Worm (Caenorhabditis elegans) whole organism, mixed stage, embryonic: Measurements from ENCODE around the gene F54A3.2.
A peak's percentile ranks its signal among the peaks of the same experiment; 100 is the strongest.

Experiments used
- M03D4.4 ChIP-seq: sonication (generic microtip); optimal IDR thresholded peaks from 2 replicates; lab custom pipeline; 2017; ENCODE audit warnings: mild to moderate bottlenecking, missing genetic modification characterization, missing compliant biosample characterization
- bed-3 ChIP-seq: fragments of 200-800 bp; sonication (Bioruptor generic); optimal IDR thresholded peaks from 3 replicates; lab custom pipeline; 2018; ENCODE audit warnings: mild to moderate bottlenecking, missing genetic modification characterization, moderate library complexity, missing compliant biosample characterization
- blmp-1 ChIP-seq: fragments of 150-350 bp; optimal IDR thresholded peaks from 2 replicates; lab custom pipeline; 2014; ENCODE audit warnings: missing biosample characterization, missing genetic modification characterization
- ceh-39 ChIP-seq: fragments of 150-350 bp; optimal IDR thresholded peaks from 2 replicates; lab custom pipeline; 2014; ENCODE audit warnings: missing biosample characterization, missing genetic modification characterization
- ceh-43 ChIP-seq: fragments of 200-800 bp; sonication (Bioruptor generic); optimal IDR thresholded peaks from 2 replicates; lab custom pipeline; 2018; ENCODE audit warnings: mild to moderate bottlenecking, missing genetic modification characterization, moderate library complexity, missing compliant biosample characterization
- ceh-83 ChIP-seq: fragments of 200-800 bp; sonication (Bioruptor generic); optimal IDR thresholded peaks from 2 replicates; lab custom pipeline; 2018; ENCODE audit warnings: mild to moderate bottlenecking, missing genetic modification characterization, missing compliant biosample characterization
- ces-1 ChIP-seq: fragments of 150-350 bp; optimal IDR thresholded peaks from 2 replicates; lab custom pipeline; 2014; ENCODE audit warnings: missing biosample characterization, missing genetic modification reagents, missing genetic modification characterization
- cnd-1 ChIP-seq: fragments of 200-800 bp; sonication (Bioruptor generic); optimal IDR thresholded peaks from 2 replicates; lab custom pipeline; 2018; ENCODE audit warnings: mild to moderate bottlenecking, missing genetic modification characterization, missing compliant biosample characterization
- drap-1 ChIP-seq: fragments of 200-800 bp; sonication (Bioruptor generic); optimal IDR thresholded peaks from 3 replicates; lab custom pipeline; 2018; ENCODE audit warnings: mild to moderate bottlenecking, missing genetic modification characterization, missing compliant biosample characterization
- elt-1 ChIP-seq: sonication (generic microtip); optimal IDR thresholded peaks from 2 replicates; lab custom pipeline; 2017; ENCODE audit warnings: missing genetic modification characterization, mild to moderate bottlenecking, missing compliant biosample characterization, antibody characterized with exemption, moderate library complexity, borderline replicate concordance; ENCODE audit not compliant: insufficient read depth
- elt-3 ChIP-seq: fragments of 150-350 bp; optimal IDR thresholded peaks from 2 replicates; lab custom pipeline; 2014; ENCODE audit warnings: missing biosample characterization, missing genetic modification characterization
- flh-1 ChIP-seq: fragments of 200-800 bp; sonication (Bioruptor generic); optimal IDR thresholded peaks from 2 replicates; lab custom pipeline; 2018; ENCODE audit warnings: mild to moderate bottlenecking, missing genetic modification characterization, moderate library complexity, missing compliant biosample characterization
- ham-2 ChIP-seq: fragments of 200-800 bp; sonication (Bioruptor generic); optimal IDR thresholded peaks from 2 replicates; lab custom pipeline; 2018; ENCODE audit warnings: mild to moderate bottlenecking, missing genetic modification characterization, missing compliant biosample characterization
- lin-13 ChIP-seq: fragments of 150-350 bp; optimal IDR thresholded peaks from 2 replicates; lab custom pipeline; 2014; ENCODE audit warnings: missing biosample characterization, missing genetic modification characterization
- lin-32 ChIP-seq: fragments of 200-800 bp; sonication (Bioruptor generic); optimal IDR thresholded peaks from 2 replicates; lab custom pipeline; 2018; ENCODE audit warnings: mild to moderate bottlenecking, missing genetic modification characterization, missing compliant biosample characterization
- lsy-2 ChIP-seq: fragments of 150-350 bp; optimal IDR thresholded peaks from 2 replicates; lab custom pipeline; 2014; ENCODE audit warnings: missing biosample characterization, missing genetic modification characterization
- mab-5 ChIP-seq: fragments of 150-350 bp; optimal IDR thresholded peaks from 2 replicates; lab custom pipeline; 2014; ENCODE audit warnings: missing biosample characterization, missing genetic modification characterization
- mep-1 ChIP-seq: fragments of 150-350 bp; optimal IDR thresholded peaks from 2 replicates; lab custom pipeline; 2017; ENCODE audit warnings: missing biosample characterization, missing genetic modification reagents, missing genetic modification characterization, inconsistent platforms
- mls-2 ChIP-seq: sonication (generic microtip); optimal IDR thresholded peaks from 2 replicates; lab custom pipeline; 2016; ENCODE audit warnings: mild to moderate bottlenecking, missing genetic modification characterization, moderate library complexity, missing compliant biosample characterization
- nhr-12 ChIP-seq: fragments of 150-350 bp; optimal IDR thresholded peaks from 2 replicates; lab custom pipeline; 2014; ENCODE audit warnings: missing biosample characterization, missing genetic modification characterization
- nhr-2 ChIP-seq: fragments of 150-350 bp; optimal IDR thresholded peaks from 2 replicates; lab custom pipeline; 2014; ENCODE audit warnings: missing biosample characterization, missing genetic modification characterization
- nhr-237 ChIP-seq: fragments of 150-350 bp; optimal IDR thresholded peaks from 2 replicates; lab custom pipeline; 2014; ENCODE audit warnings: missing biosample characterization, missing genetic modification characterization
- nhr-28 ChIP-seq: fragments of 150-350 bp; optimal IDR thresholded peaks from 2 replicates; lab custom pipeline; 2014; ENCODE audit warnings: missing biosample characterization, missing genetic modification characterization
- nhr-76 ChIP-seq: sonication (generic microtip); optimal IDR thresholded peaks from 2 replicates; lab custom pipeline; 2017; ENCODE audit warnings: missing biosample characterization, missing genetic modification characterization
- pha-4 ChIP-seq: fragments of 150-350 bp; optimal IDR thresholded peaks from 2 replicates; lab custom pipeline; 2018; ENCODE audit warnings: missing biosample characterization, missing genetic modification reagents, missing genetic modification characterization
- sem-2 ChIP-seq: fragments of 200-800 bp; sonication (Bioruptor generic); optimal IDR thresholded peaks from 2 replicates; lab custom pipeline; 2018; ENCODE audit warnings: mild to moderate bottlenecking, missing genetic modification characterization, missing compliant biosample characterization
- snpc-4 ChIP-seq: fragments of 150-350 bp; optimal IDR thresholded peaks from 2 replicates; lab custom pipeline; 2014; ENCODE audit warnings: missing biosample characterization, missing genetic modification characterization
- sptf-1 ChIP-seq: sonication (generic microtip); optimal IDR thresholded peaks from 2 replicates; lab custom pipeline; 2017; ENCODE audit warnings: mild to moderate bottlenecking, missing genetic modification characterization, moderate library complexity, missing compliant biosample characterization
- tbx-8 ChIP-seq: fragments of 200-800 bp; sonication (Bioruptor generic); optimal IDR thresholded peaks from 2 replicates; lab custom pipeline; 2018; ENCODE audit warnings: mild to moderate bottlenecking, missing genetic modification characterization, moderate library complexity, missing compliant biosample characterization
- unc-120 ChIP-seq: sonication (generic microtip); optimal IDR thresholded peaks from 2 replicates; lab custom pipeline; 2017; ENCODE audit warnings: missing genetic modification characterization, missing compliant biosample characterization; ENCODE audit not compliant: poor library complexity, severe bottlenecking
- unc-39 ChIP-seq: fragments of 150-350 bp; optimal IDR thresholded peaks from 2 replicates; lab custom pipeline; 2014; ENCODE audit warnings: missing biosample characterization, missing genetic modification characterization
- unc-62 ChIP-seq: fragments of 150-350 bp; optimal IDR thresholded peaks from 2 replicates; lab custom pipeline; 2014; ENCODE audit warnings: missing biosample characterization, missing genetic modification reagents, missing genetic modification characterization
- zip-8 ChIP-seq: fragments of 150-350 bp; optimal IDR thresholded peaks from 2 replicates; lab custom pipeline; 2014; ENCODE audit warnings: missing biosample characterization, missing genetic modification characterization
- ztf-11 ChIP-seq: fragments of 150-350 bp; optimal IDR thresholded peaks from 2 replicates; lab custom pipeline; 2014; ENCODE audit warnings: missing biosample characterization, missing genetic modification characterization

F54A3.2 gene

ce11 chrII:2206064-2206722 lies 37.2 kb upstream of the F54A3.2 start:
- TF ChIP-seq lin-32 (GFP tag; lab: Kevin White, UChicago) (no peak), nhr-12 (no peak), sem-2 (GFP tag; lab: Kevin White, UChicago) (no peak)

- TF ChIP-seq ceh-83 (no peak), zip-8 (tag; lab: Kevin White, UChicago) (no peak), nhr-76 (no peak), blmp-1 (no peak), sem-2 (GFP tag; lab: Kevin White, UChicago) (no peak), ceh-43 (GFP tag; lab: Kevin White, UChicago) (no peak), pha-4 (tag; lab: Kevin White, UChicago) (no peak), ces-1 (GFP tag; lab: Kevin White, UChicago) (no peak)
- TF ChIP-seq, all 35 proteins: peak for 0
These were observed 35.6 kb upstream of the F54A3.2 start, which contains the start of gene Y59C2A.1 for ce11 chrII:2207812-2208211. Gene Y59C2A.1, plus strand, starts transcription at chrII:2208112.

- no peak for TF ChIP-seq ces-1 (GFP tag; lab: Kevin White, UChicago)
- no peak for TF ChIP-seq M03D4.4 (tag; lab: Kevin White, UChicago)
- TF ChIP-seq unc-62 (GFP tag; lab: Kevin White, UChicago) = no peak
- no peak for TF ChIP-seq elt-1 (tag; lab: Kevin White, UChicago)
- TF ChIP-seq ham-2 (GFP tag; lab: Kevin White, UChicago) = no peak
- TF ChIP-seq lin-32 (GFP tag; lab: Kevin White, UChicago) = no peak
- TF ChIP-seq nhr-76 = no peak
- no peak for TF ChIP-seq mep-1 (tag; lab: Kevin White, UChicago)
- no peak for TF ChIP-seq unc-39 (tag; lab: Kevin White, UChicago)
- TF ChIP-seq ztf-11 = no peak
- no peak for TF ChIP-seq ceh-39
- TF ChIP-seq elt-3 (tag; lab: Kevin White, UChicago) = no peak
- no peak for TF ChIP-seq nhr-237 (tag; lab: Kevin White, UChicago)
- no peak for TF ChIP-seq blmp-1
- no peak for TF ChIP-seq ceh-43 (GFP tag; lab: Kevin White, UChicago)
- TF ChIP-seq pha-4 (tag; lab: Kevin White, UChicago) = no peak
- TF ChIP-seq snpc-4 (tag; lab: Kevin White, UChicago) = no peak
- no peak for TF ChIP-seq lsy-2
- no peak for TF ChIP-seq lin-13 (tag; lab: Kevin White, UChicago)
These were observed 27.9 kb upstream of the F54A3.2 start for ce11 chrII:2215512-2215911.

ce11 chrII:2216940-2217664 lies 26.3 kb upstream of the F54A3.2 start:
- no peak for TF ChIP-seq ceh-39
- no peak for TF ChIP-seq lsy-2
- no peak for TF ChIP-seq drap-1 (GFP tag; lab: Kevin White, UChicago)
- no peak for TF ChIP-seq nhr-12
- no peak for TF ChIP-seq nhr-76
- TF ChIP-seq sptf-1 = no peak
- TF ChIP-seq lin-32 (GFP tag; lab: Kevin White, UChicago) = no peak
- TF ChIP-seq ceh-83 = no peak
- TF ChIP-seq unc-120 = no peak
- no peak for TF ChIP-seq nhr-2 (tag; lab: Kevin White, UChicago)
- no peak for TF ChIP-seq zip-8 (tag; lab: Kevin White, UChicago)
- no peak for TF ChIP-seq pha-4 (tag; lab: Kevin White, UChicago)
- no peak for TF ChIP-seq ceh-43 (GFP tag; lab: Kevin White, UChicago)
- no peak for TF ChIP-seq cnd-1 (tag; lab: Kevin White, UChicago)
- TF ChIP-seq ham-2 (GFP tag; lab: Kevin White, UChicago) = no peak

- TF ChIP-seq unc-62 (GFP tag; lab: Kevin White, UChicago) (no peak), ceh-83 (no peak), drap-1 (GFP tag; lab: Kevin White, UChicago) (no peak), nhr-237 (tag; lab: Kevin White, UChicago) (no peak), tbx-8 (GFP tag; lab: Kevin White, UChicago) (no peak), mls-2 (tag; lab: Kevin White, UChicago) (no peak), nhr-28 (no peak), nhr-12 (no peak), ham-2 (GFP tag; lab: Kevin White, UChicago) (peak; percentile 49), ces-1 (GFP tag; lab: Kevin White, UChicago) (peak; percentile 25), unc-120 (peak; percentile 73), mab-5 (tag; lab: Kevin White, UChicago) (no peak), elt-1 (tag; lab: Kevin White, UChicago) (no peak), snpc-4 (tag; lab: Kevin White, UChicago) (no peak), pha-4 (tag; lab: Kevin White, UChicago) (peak; percentile 4), sptf-1 (peak; percentile 62), lsy-2 (peak; percentile 53), nhr-76 (no peak), lin-13 (tag; lab: Kevin White, UChicago) (peak; percentile 56), ceh-43 (GFP tag; lab: Kevin White, UChicago) (no peak), bed-3 (GFP tag; lab: Kevin White, UChicago) (no peak), nhr-2 (tag; lab: Kevin White, UChicago) (no peak), zip-8 (tag; lab: Kevin White, UChicago) (no peak), elt-3 (tag; lab: Kevin White, UChicago) (no peak), ztf-11 (no peak), mep-1 (tag; lab: Kevin White, UChicago) (peak; percentile 26), sem-2 (GFP tag; lab: Kevin White, UChicago) (no peak), unc-39 (tag; lab: Kevin White, UChicago) (no peak), flh-1 (no peak), ceh-39 (no peak), blmp-1 (no peak)
These were observed 23.6 kb upstream of the F54A3.2 start, which contains the start of gene Y59C2A.3 for ce11 chrII:2219880-2220279. Gene Y59C2A.3, minus strand, starts transcription at chrII:2219921.
